Fruit fly (Drosophila melanogaster): ENCODE data around the gene CG8539.

Gene CG8539

DNA sequence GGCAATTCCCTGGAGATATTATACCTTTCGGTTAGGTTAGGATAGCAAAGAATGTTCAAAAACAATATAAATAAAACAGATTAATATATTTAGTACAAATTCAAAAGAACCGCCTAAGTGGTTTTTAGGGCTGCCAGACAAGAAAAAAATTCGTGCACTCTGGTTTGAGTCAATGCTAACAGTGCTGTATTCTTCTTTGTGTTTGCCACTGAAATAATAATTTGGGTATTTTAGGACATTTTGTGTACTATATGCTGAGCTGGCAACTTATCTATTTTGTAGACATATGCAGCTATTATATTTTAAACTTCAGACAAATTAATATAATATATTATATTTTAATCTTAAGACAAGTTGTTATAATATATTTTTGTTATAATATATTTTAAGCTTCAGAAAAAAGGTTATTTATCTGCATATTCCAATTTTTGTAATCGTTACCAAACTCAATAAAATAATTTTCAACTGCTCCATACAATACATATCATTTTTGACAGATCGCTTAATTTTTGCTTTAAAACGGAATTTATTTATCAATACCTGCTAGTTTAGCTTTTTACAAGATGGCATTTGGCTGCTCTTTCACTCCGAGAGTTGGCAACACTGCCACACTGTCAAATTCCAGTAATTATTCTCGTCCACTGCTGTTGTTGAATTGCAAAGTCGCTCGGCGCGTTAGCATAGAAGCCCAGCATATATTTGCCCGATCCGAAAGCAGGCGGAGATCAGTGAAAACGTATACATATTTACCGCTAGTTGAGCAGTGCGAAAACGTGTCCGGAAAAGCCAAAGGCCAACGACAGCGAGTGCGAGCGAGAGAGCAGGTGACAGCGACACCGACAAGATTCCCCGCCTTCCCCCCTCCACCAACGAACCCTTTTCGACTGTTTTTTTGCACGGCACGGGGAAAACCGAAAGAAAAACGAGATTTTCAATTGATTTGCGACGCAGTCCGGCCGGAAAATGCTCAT lies 12.1 kb upstream of the CG8539 start, which contains the start of gene CG7546 (continued):
- TF ChIP-seq nau (GFP tag; optimal IDR thresholded peaks at IDR 0.05) (no peak), CG8388 (GFP tag; optimal IDR thresholded peaks at IDR 0.05) (peak; percentile 20), Aef1 (GFP tag; IDR thresholded peaks at IDR 0.05) (peak; percentile 29; the same call in 1 of the 3 replicates), fu2 (GFP tag; optimal IDR thresholded peaks at IDR 0.05) (no peak), otp (GFP tag; IDR thresholded peaks at IDR 0.05) (no peak), unpg (GFP tag; optimal IDR thresholded peaks at IDR 0.05) (no peak), CG13894 (tag; optimal IDR thresholded peaks at IDR 0.05) (no peak), Poxn (GFP tag; IDR thresholded peaks at IDR 0.05) (no peak), tup (GFP tag; optimal IDR thresholded peaks at IDR 0.05) (no peak), CG12104 (GFP tag; optimal IDR thresholded peaks at IDR 0.05) (peak; percentile 50), CG8765 (GFP tag; IDR thresholded peaks at IDR 0.05) (no peak), gem (tag; optimal IDR thresholded peaks at IDR 0.05) (no peak), bigmax (GFP tag; optimal IDR thresholded peaks at IDR 0.05) (no peak), CG18599 (GFP tag; optimal IDR thresholded peaks at IDR 0.05) (peak; percentile 5), gce (GFP tag; IDR thresholded peaks at IDR 0.05) (no peak), CG15479 (GFP tag; optimal IDR thresholded peaks at IDR 0.05) (no peak), Mes4 (GFP tag; optimal IDR thresholded peaks at IDR 0.05) (no peak), wor (GFP tag; IDR thresholded peaks at IDR 0.05) (no peak), CG34376 (GFP tag; optimal IDR thresholded peaks at IDR 0.05) (no peak), CG8944 (GFP tag; optimal IDR thresholded peaks at IDR 0.05) (no peak), CG16813 (GFP tag; IDR thresholded peaks at IDR 0.05; ENCODE audit: partially characterized antibody) (no peak), en (GFP tag; optimal IDR thresholded peaks at IDR 0.05) (no peak), CrebB (tag; optimal IDR thresholded peaks at IDR 0.05) (no peak), usp (GFP tag; optimal IDR thresholded peaks at IDR 0.05) (no peak), kah (GFP tag; optimal IDR thresholded peaks at IDR 0.05) (no peak), ranshi (GFP tag; IDR thresholded peaks at IDR 0.05) (peak; percentile 26; the same call in 1 of the 2 replicates), CG9932 (GFP tag; IDR thresholded peaks at IDR 0.05) (peak; percentile 62), ham (GFP tag; IDR thresholded peaks at IDR 0.05) (no peak), ato (GFP tag; IDR thresholded peaks at IDR 0.05; ENCODE audit: partially characterized antibody) (no peak), CG7372 (GFP tag; IDR thresholded peaks at IDR 0.05) (0 out of 2 replicates have a peak, but pooled peaks have one; percentile 9), caup (GFP tag; optimal IDR thresholded peaks at IDR 0.05; ENCODE audit: severe bottlenecking) (no peak), CG10209 (GFP tag; optimal IDR thresholded peaks at IDR 0.05) (peak; percentile 24), Rx (GFP tag; IDR thresholded peaks at IDR 0.05) (no peak), CG17328 (GFP tag; IDR thresholded peaks at IDR 0.05) (no peak), CG12155 (GFP tag; optimal IDR thresholded peaks at IDR 0.05) (peak; percentile 37), CG4854 (GFP tag; optimal IDR thresholded peaks at IDR 0.05) (no peak), bcd (GFP tag; optimal IDR thresholded peaks at IDR 0.05) (peak; percentile 31), CG11504 (tag; optimal IDR thresholded peaks at IDR 0.05) (peak; percentile 59), gro (GFP tag; optimal IDR thresholded peaks at IDR 0.05) (no peak), NC2α (GFP tag; optimal IDR thresholded peaks at IDR 0.05) (no peak), E2f2 (GFP tag; IDR thresholded peaks at IDR 0.05) (peak; percentile 92), CG12769 (tag; optimal IDR thresholded peaks at IDR 0.05) (no peak), Dek (tag; optimal IDR thresholded peaks at IDR 0.05) (peak; percentile 16), Abd-B (GFP tag; optimal IDR thresholded peaks at IDR 0.05) (peak; percentile 28), CG33557 (GFP tag; optimal IDR thresholded peaks at IDR 0.05) (peak; percentile 19), nmo (GFP tag; optimal IDR thresholded peaks at IDR 0.05) (peak; percentile 56), CG4404 (GFP tag; IDR thresholded peaks at IDR 0.05) (no peak), sna (GFP tag; IDR thresholded peaks at IDR 0.05; ENCODE audit: partially characterized antibody) (no peak)
